Fruit fly (Drosophila melanogaster) whole organism, embryonic: ENCODE measurements around the gene CG5861.

Experiments used
- Antp ChIP-seq: fragments of 200-800 bp; sonication (Bioruptor generic); optimal IDR thresholded peaks from 3 replicates; lab custom pipeline; 2016; ENCODE audit warnings: missing biosample characterization, missing genetic modification characterization
- CG11093 ChIP-seq: fragments of 200-800 bp; sonication (Bioruptor generic); IDR thresholded peaks from 3 replicates; pipeline ENCODE4 v1.3.6; 2022; ENCODE audit warnings: missing biosample characterization, missing genetic modification characterization
- CG12071 ChIP-seq: fragments of 200-800 bp; sonication (Bioruptor generic); optimal IDR thresholded peaks from 3 replicates; lab custom pipeline; 2018; ENCODE audit warnings: missing biosample characterization, mild to moderate bottlenecking, missing genetic modification characterization
- CG12219 ChIP-seq: fragments of 200-800 bp; sonication (Bioruptor generic); optimal IDR thresholded peaks from 3 replicates; lab custom pipeline; 2018; ENCODE audit warnings: missing biosample characterization, mild to moderate bottlenecking, missing genetic modification characterization
- CG12236 ChIP-seq: fragments of 200-800 bp; sonication (Bioruptor generic); optimal IDR thresholded peaks from 2 replicates; lab custom pipeline; 2016; ENCODE audit warnings: missing biosample characterization, missing genetic modification characterization
- CG13424 ChIP-seq: fragments of 200-800 bp; sonication (Bioruptor generic); optimal IDR thresholded peaks from 2 replicates; lab custom pipeline; 2019; ENCODE audit warnings: missing biosample characterization, mild to moderate bottlenecking, missing genetic modification characterization, moderate library complexity
- CG13624 ChIP-seq: fragments of 200-800 bp; sonication (Bioruptor generic); optimal IDR thresholded peaks from 2 replicates; lab custom pipeline; 2016; ENCODE audit warnings: missing biosample characterization, missing genetic modification characterization
- CG14860 ChIP-seq: fragments of 200-800 bp; sonication (Bioruptor generic); IDR thresholded peaks from 3 replicates; pipeline ENCODE4 v1.3.6; 2022; ENCODE audit warnings: missing biosample characterization, missing genetic modification characterization; ENCODE audit not compliant: partially characterized antibody
- CG15269 ChIP-seq: fragments of 200-800 bp; sonication (Bioruptor generic); optimal IDR thresholded peaks from 2 replicates; lab custom pipeline; 2018; ENCODE audit warnings: missing biosample characterization, mild to moderate bottlenecking, missing genetic modification characterization, moderate library complexity
- CG16779 ChIP-seq: fragments of 200-800 bp; sonication (Bioruptor generic); IDR thresholded peaks from 2 replicates; pipeline ENCODE4 v1.3.6; 2022; ENCODE audit warnings: missing biosample characterization, missing genetic modification characterization
- CG16813 ChIP-seq: fragments of 200-800 bp; sonication (Bioruptor generic); IDR thresholded peaks from 3 replicates; pipeline ENCODE4 v1.3.6; 2022; ENCODE audit warnings: missing biosample characterization, missing genetic modification characterization; ENCODE audit not compliant: partially characterized antibody
- CG16815 ChIP-seq: fragments of 200-800 bp; sonication (Bioruptor generic); optimal IDR thresholded peaks from 3 replicates; lab custom pipeline; 2017; ENCODE audit warnings: missing biosample characterization, mild to moderate bottlenecking, missing genetic modification characterization
- CG31224 ChIP-seq: fragments of 200-800 bp; sonication (Bioruptor generic); IDR thresholded peaks from 2 replicates; pipeline ENCODE4 v1.3.6; 2022; ENCODE audit warnings: missing biosample characterization, missing genetic modification characterization
- CG32772 ChIP-seq: fragments of 200-800 bp; sonication (Bioruptor generic); IDR thresholded peaks from 2 replicates; pipeline ENCODE4 v1.3.6; 2022; ENCODE audit warnings: missing biosample characterization, missing genetic modification characterization
- CG3281 ChIP-seq: fragments of 200-800 bp; sonication (Bioruptor generic); optimal IDR thresholded peaks from 3 replicates; lab custom pipeline; 2017; ENCODE audit warnings: missing biosample characterization, mild to moderate bottlenecking, missing genetic modification characterization
- CG4282 ChIP-seq: fragments of 200-800 bp; sonication (Bioruptor generic); optimal IDR thresholded peaks from 2 replicates; lab custom pipeline; 2016; ENCODE audit warnings: missing biosample characterization, missing genetic modification characterization
- CG4360 ChIP-seq: fragments of 200-800 bp; sonication (Bioruptor generic); IDR thresholded peaks from 2 replicates; pipeline ENCODE4 v1.3.6; 2022; ENCODE audit warnings: missing biosample characterization, missing genetic modification characterization
- CG5953 ChIP-seq: fragments of 200-800 bp; sonication (Bioruptor generic); IDR thresholded peaks from 2 replicates; pipeline ENCODE4 v1.3.6; 2022; ENCODE audit warnings: missing biosample characterization, missing genetic modification characterization
- CG6689 ChIP-seq: fragments of 200-800 bp; sonication (Bioruptor generic); IDR thresholded peaks from 2 replicates; pipeline ENCODE4 v1.3.6; 2022; ENCODE audit warnings: missing biosample characterization, missing genetic modification characterization
- CG6765 ChIP-seq: fragments of 200-800 bp; sonication (Bioruptor generic); optimal IDR thresholded peaks from 3 replicates; lab custom pipeline; 2017; ENCODE audit warnings: missing biosample characterization, mild to moderate bottlenecking, missing genetic modification characterization
- CG9797 ChIP-seq: fragments of 200-800 bp; sonication (Bioruptor generic); optimal IDR thresholded peaks from 3 replicates; lab custom pipeline; 2018; ENCODE audit warnings: missing biosample characterization, mild to moderate bottlenecking, missing genetic modification characterization
- CG9876 ChIP-seq: fragments of 200-800 bp; sonication (Bioruptor generic); optimal IDR thresholded peaks from 2 replicates; lab custom pipeline; 2016; ENCODE audit warnings: missing biosample characterization, missing genetic modification characterization
- Dref ChIP-seq: fragments of 200-800 bp; sonication (Bioruptor generic); IDR thresholded peaks from 2 replicates; pipeline ENCODE4 v1.3.6; 2022; ENCODE audit warnings: missing biosample characterization, missing genetic modification characterization
- E2f2 ChIP-seq: fragments of 200-800 bp; sonication (Bioruptor generic); IDR thresholded peaks from 2 replicates; pipeline ENCODE4 v1.3.6; 2022; ENCODE audit warnings: missing biosample characterization, missing genetic modification characterization
- ERR ChIP-seq: fragments of 200-800 bp; sonication (Bioruptor generic); optimal IDR thresholded peaks from 2 replicates; lab custom pipeline; 2016; ENCODE audit warnings: missing biosample characterization, missing genetic modification characterization
- Hmr ChIP-seq: fragments of 200-800 bp; sonication (Bioruptor generic); optimal IDR thresholded peaks from 3 replicates; lab custom pipeline; 2017; ENCODE audit warnings: mild to moderate bottlenecking, missing biosample characterization, missing genetic modification reagents, missing genetic modification characterization
- Hr39 ChIP-seq: fragments of >200 bp; optimal IDR thresholded peaks from 2 replicates; lab custom pipeline; 2017
- Lpt ChIP-seq: fragments of >200 bp; optimal IDR thresholded peaks from 2 replicates; lab custom pipeline; 2018; ENCODE audit warnings: missing biosample characterization, missing genetic modification characterization
- Mrtf ChIP-seq: fragments of 200-800 bp; sonication (Bioruptor generic); IDR thresholded peaks from 3 replicates; pipeline ENCODE4 v1.3.6; 2022; ENCODE audit warnings: missing biosample characterization, missing genetic modification characterization
- NFAT ChIP-seq: fragments of 200-800 bp; sonication (Bioruptor generic); IDR thresholded peaks from 2 replicates; pipeline ENCODE4 v1.3.6; 2022; ENCODE audit warnings: missing biosample characterization, missing genetic modification characterization
- Scr ChIP-seq: fragments of 200-800 bp; sonication (Bioruptor generic); IDR thresholded peaks from 2 replicates; pipeline ENCODE4 v1.3.6; 2022; ENCODE audit warnings: missing biosample characterization, missing genetic modification characterization; ENCODE audit not compliant: partially characterized antibody
- Sox102F ChIP-seq: fragments of 200-800 bp; sonication (Bioruptor generic); optimal IDR thresholded peaks from 2 replicates; lab custom pipeline; 2018; ENCODE audit warnings: missing biosample characterization, mild to moderate bottlenecking, missing genetic modification characterization, moderate library complexity
- Usf ChIP-seq: fragments of 200-800 bp; sonication (Bioruptor generic); optimal IDR thresholded peaks from 2 replicates; lab custom pipeline; 2017; ENCODE audit warnings: missing genotype, missing biosample characterization, missing genetic modification characterization
- Xbp1 ChIP-seq: fragments of 200-800 bp; sonication (Bioruptor generic); optimal IDR thresholded peaks from 3 replicates; lab custom pipeline; 2016; ENCODE audit warnings: missing biosample characterization, mild to moderate bottlenecking, missing genetic modification characterization
- YL-1 ChIP-seq: fragments of 200-800 bp; sonication (Bioruptor generic); optimal IDR thresholded peaks from 3 replicates; lab custom pipeline; 2017; ENCODE audit warnings: missing biosample characterization, mild to moderate bottlenecking, missing genetic modification characterization
- ara ChIP-seq: fragments of 200-800 bp; sonication (Bioruptor generic); IDR thresholded peaks from 2 replicates; pipeline ENCODE4 v1.3.6; 2022; ENCODE audit warnings: missing biosample characterization, missing genetic modification characterization
- dimm ChIP-seq: fragments of 200-800 bp; sonication (Bioruptor generic); IDR thresholded peaks from 2 replicates; pipeline ENCODE4 v1.3.6; 2022; ENCODE audit warnings: missing biosample characterization, missing genetic modification characterization
- eyg ChIP-seq: fragments of 200-800 bp; sonication (Bioruptor generic); optimal IDR thresholded peaks from 3 replicates; lab custom pipeline; 2016; ENCODE audit warnings: missing biosample characterization, missing genetic modification characterization
- gce ChIP-seq: fragments of 200-800 bp; sonication (Bioruptor generic); IDR thresholded peaks from 3 replicates; pipeline ENCODE4 v1.3.6; 2022; ENCODE audit warnings: missing biosample characterization, missing genetic modification characterization
- gcm2 ChIP-seq: fragments of 200-800 bp; sonication (Bioruptor generic); optimal IDR thresholded peaks from 2 replicates; lab custom pipeline; 2016; ENCODE audit warnings: missing biosample characterization, missing genetic modification characterization
- gem ChIP-seq: fragments of 200-800 bp; sonication (Bioruptor generic); optimal IDR thresholded peaks from 2 replicates; lab custom pipeline; 2019; ENCODE audit warnings: missing biosample characterization, mild to moderate bottlenecking, missing genetic modification characterization, moderate library complexity
- ken ChIP-seq: fragments of 200-800 bp; sonication (Bioruptor generic); IDR thresholded peaks from 3 replicates; pipeline ENCODE4 v1.3.6; 2022; ENCODE audit warnings: missing biosample characterization, missing genetic modification characterization
- maf-S ChIP-seq: fragments of 200-800 bp; sonication (Bioruptor generic); optimal IDR thresholded peaks from 2 replicates; lab custom pipeline; 2016; ENCODE audit warnings: missing biosample characterization, missing genetic modification characterization
- pho ChIP-seq: fragments of 200-800 bp; sonication (Bioruptor generic); optimal IDR thresholded peaks from 2 replicates; lab custom pipeline; 2016; ENCODE audit warnings: missing biosample characterization, missing genetic modification characterization
- repo ChIP-seq: fragments of 200-800 bp; sonication (Bioruptor generic); optimal IDR thresholded peaks from 2 replicates; lab custom pipeline; 2016; ENCODE audit warnings: missing biosample characterization, missing genetic modification characterization
- slbo ChIP-seq: fragments of 200-800 bp; sonication (Bioruptor generic); IDR thresholded peaks from 2 replicates; pipeline ENCODE4 v1.3.6; 2022; ENCODE audit warnings: missing biosample characterization, missing genetic modification characterization
- slou ChIP-seq: fragments of 200-800 bp; sonication (Bioruptor generic); optimal IDR thresholded peaks from 3 replicates; lab custom pipeline; 2016; ENCODE audit warnings: missing biosample characterization, missing genetic modification characterization
- tgo ChIP-seq: fragments of 200-800 bp; sonication (Bioruptor generic); IDR thresholded peaks from 3 replicates; pipeline ENCODE4 v1.3.6; 2022; ENCODE audit warnings: missing biosample characterization, missing genetic modification characterization
- toy ChIP-seq: fragments of 200-800 bp; sonication (Bioruptor generic); IDR thresholded peaks from 2 replicates; pipeline ENCODE4 v1.3.6; 2022; ENCODE audit warnings: missing biosample characterization, missing genetic modification characterization
- trh ChIP-seq: fragments of 200-800 bp; sonication (Bioruptor generic); optimal IDR thresholded peaks from 2 replicates; lab custom pipeline; 2016; ENCODE audit warnings: missing biosample characterization, missing genetic modification characterization
- wdn ChIP-seq: fragments of 200-800 bp; sonication (Bioruptor generic); IDR thresholded peaks from 2 replicates; pipeline ENCODE4 v1.3.6; 2022; ENCODE audit warnings: missing biosample characterization, missing genetic modification characterization

CG5861 gene

dm6 chr2L:16269232-16270134 is 37.6 kb downstream of the CG5861 start (continued):
- TF ChIP-seq Mrtf (GFP tag; lab: Robert Waterston, UW), result no peak
- TF ChIP-seq gce (GFP tag; lab: Robert Waterston, UW), result no peak
- TF ChIP-seq ERR (GFP tag; lab: Kevin White, UChicago), result peak; percentile 43
- TF ChIP-seq CG32772 (GFP tag; lab: Robert Waterston, UW), result no peak
- TF ChIP-seq CG16815, result no peak
- TF ChIP-seq CG12236 (GFP tag; lab: Kevin White, UChicago), result no peak
- peak; percentile 97 for TF ChIP-seq CG6765 (GFP tag; lab: Kevin White, UChicago)
- TF ChIP-seq CG9797, result peak; percentile 26
- no peak for TF ChIP-seq Dref (GFP tag; lab: Robert Waterston, UW)
- TF ChIP-seq CG13424, result peak; percentile 24
- no peak for TF ChIP-seq CG16813 (GFP tag; lab: Robert Waterston, UW)
- no peak for TF ChIP-seq CG9876 (GFP tag; lab: Kevin White, UChicago)
- TF ChIP-seq CG31224 (GFP tag; lab: Robert Waterston, UW), result no peak
- TF ChIP-seq wdn (GFP tag; lab: Robert Waterston, UW), result no peak
- TF ChIP-seq slou (GFP tag; lab: Kevin White, UChicago), result no peak
- no peak for TF ChIP-seq Hr39
- TF ChIP-seq CG6689 (GFP tag; lab: Robert Waterston, UW), result no peak
- no peak for TF ChIP-seq CG16779 (GFP tag; lab: Robert Waterston, UW)
- TF ChIP-seq maf-S (GFP tag; lab: Kevin White, UChicago), result no peak
- TF ChIP-seq ken (GFP tag; lab: Robert Waterston, UW), result no peak
- no peak for TF ChIP-seq CG11093
- TF ChIP-seq Xbp1 (GFP tag; lab: Kevin White, UChicago), result no peak
- TF ChIP-seq E2f2 (GFP tag; lab: Robert Waterston, UW), result no peak
- no peak for TF ChIP-seq trh
- no peak for TF ChIP-seq Usf (GFP tag; lab: Kevin White, UChicago)
- peak; percentile 93 for TF ChIP-seq CG3281 (GFP tag; lab: Kevin White, UChicago)
- no peak for TF ChIP-seq tgo (GFP tag; lab: Robert Waterston, UW)
- TF ChIP-seq CG4360, result no peak
- no peak for TF ChIP-seq dimm
- TF ChIP-seq CG14860 (GFP tag; lab: Robert Waterston, UW), result no peak
- TF ChIP-seq YL-1 (GFP tag; lab: Kevin White, UChicago), result peak; percentile 98
- no peak for TF ChIP-seq CG5953 (GFP tag; lab: Robert Waterston, UW)
- no peak for TF ChIP-seq Sox102F (GFP tag; lab: Kevin White, UChicago)
- no peak for TF ChIP-seq Scr
- TF ChIP-seq Antp, result no peak
- TF ChIP-seq CG15269 (tag; lab: Kevin White, UChicago), result peak; percentile 57
- peak; percentile 16 for TF ChIP-seq gcm2
- no peak for TF ChIP-seq slbo (GFP tag; lab: Robert Waterston, UW)
- TF ChIP-seq eyg, result peak; percentile 41
- peak; percentile 29 for TF ChIP-seq pho (GFP tag; lab: Kevin White, UChicago)
- TF ChIP-seq repo, result peak; percentile 21
- peak; percentile 92 for TF ChIP-seq Hmr (GFP tag; lab: Kevin White, UChicago)
- no peak for TF ChIP-seq CG4282 (GFP tag; lab: Kevin White, UChicago)
- TF ChIP-seq ara (GFP tag; lab: Robert Waterston, UW), result no peak
- TF ChIP-seq NFAT, result no peak
- peak; percentile 92 for TF ChIP-seq CG12071 (GFP tag; lab: Kevin White, UChicago)
- TF ChIP-seq Lpt (GFP tag; lab: Kevin White, UChicago), result no peak
- no peak for TF ChIP-seq toy (GFP tag; lab: Robert Waterston, UW)
- peak; percentile 85 for TF ChIP-seq CG12219 (GFP tag; lab: Kevin White, UChicago)
- peak; percentile 80 for TF ChIP-seq CG13624
- no peak for TF ChIP-seq gem (tag; lab: Kevin White, UChicago)
